Worm (Caenorhabditis elegans): ENCODE results near the gene W03C9.8.

The W03C9.8 gene

DNA sequence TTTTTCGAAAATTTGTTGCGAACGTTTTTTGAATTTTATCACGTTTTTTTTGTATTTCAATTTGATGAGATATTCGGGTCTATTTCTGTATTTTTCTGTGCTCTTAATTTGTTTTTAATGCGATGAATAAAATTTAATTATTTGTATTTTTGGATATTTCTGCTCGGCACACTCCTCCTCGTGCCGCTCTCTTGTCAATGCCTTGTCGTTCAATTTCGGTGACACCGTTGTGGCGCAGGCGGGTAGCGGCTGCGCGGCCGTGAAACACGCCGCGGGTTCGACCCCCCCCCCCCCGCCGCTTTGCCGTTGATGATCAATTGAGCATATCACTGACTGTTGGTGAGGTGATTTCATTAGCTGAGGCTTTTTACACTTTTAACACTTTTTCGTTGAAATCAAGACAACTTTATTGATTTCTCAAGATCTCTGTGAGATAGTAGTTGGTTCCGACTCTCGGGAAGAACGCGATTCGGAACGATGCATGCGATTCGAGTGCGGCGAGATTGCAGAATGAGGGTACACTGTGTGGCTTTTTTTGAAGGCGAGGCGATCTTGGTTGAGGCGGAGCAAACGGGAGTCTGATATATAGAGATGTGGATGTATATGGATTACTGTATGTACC is 12.1 kb downstream of the W03C9.8 start (continued):
- TF ChIP-seq ceh-16 (tag; optimal IDR thresholded peaks at IDR 0.05) = no peak
- no peak for TF ChIP-seq alr-1 (tag; optimal IDR thresholded peaks at IDR 0.05)
- peak; percentile 40 for TF ChIP-seq nhr-25 (tag; optimal IDR thresholded peaks at IDR 0.05)
- peak; percentile 44 for TF ChIP-seq crh-2 (tag; optimal IDR thresholded peaks at IDR 0.05)
- no peak for TF ChIP-seq nhr-77 (tag; optimal IDR thresholded peaks at IDR 0.05)
- TF ChIP-seq nhr-129 (tag; optimal IDR thresholded peaks at IDR 0.05) = peak; percentile 57
- no peak for TF ChIP-seq peb-1 (tag; optimal IDR thresholded peaks at IDR 0.05)
- TF ChIP-seq F13H6.1 (tag; optimal IDR thresholded peaks at IDR 0.05) = peak; percentile 81
- no peak for TF ChIP-seq elt-1 (tag; optimal IDR thresholded peaks at IDR 0.05)
- TF ChIP-seq mdl-1 (tag; optimal IDR thresholded peaks at IDR 0.05) = peak in 1 of 2 experiments; percentile 46
- no peak for TF ChIP-seq ZK546.5 (tag; optimal IDR thresholded peaks at IDR 0.05)
- peak; percentile 9 for TF ChIP-seq egl-27 (tag; optimal IDR thresholded peaks at IDR 0.05)
- no peak for TF ChIP-seq aly-2 (tag; optimal IDR thresholded peaks at IDR 0.05)
- TF ChIP-seq C34F6.9 (tag; optimal IDR thresholded peaks at IDR 0.05) = no peak
- TF ChIP-seq dmd-4 (tag; optimal IDR thresholded peaks at IDR 0.05) = no peak
- TF ChIP-seq skn-1 (tag; optimal IDR thresholded peaks at IDR 0.05) = no peak

DNA sequence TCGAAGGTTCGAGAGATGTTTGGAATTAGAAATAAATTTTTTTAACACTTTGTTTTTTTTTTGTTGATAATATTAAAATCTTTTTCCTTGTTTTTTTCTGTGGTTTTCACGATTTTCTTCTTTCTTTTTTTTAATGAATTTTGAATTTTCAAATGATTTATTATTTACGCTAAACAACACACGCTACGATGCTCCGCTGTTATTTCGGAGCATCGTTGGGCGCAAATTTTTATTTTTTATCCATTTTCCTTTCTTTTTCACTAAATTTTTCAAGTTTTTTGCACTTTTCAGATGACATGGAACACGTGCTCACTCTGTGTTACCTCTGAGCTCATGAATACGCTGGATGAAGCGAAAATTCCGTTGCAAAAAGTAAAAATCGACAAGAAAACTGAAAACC is 13.5 kb downstream of the W03C9.8 start, which contains the start of the genes W03C9.1 and W03C9.2:
TSS of gene W03C9.1 (minus strand) at position 46 of the 400 bp plus-strand sequence.
TSS of gene W03C9.2 (plus strand) at position 286 of the 400 bp plus-strand sequence.
- no peak for TF ChIP-seq F13H6.1 (tag; optimal IDR thresholded peaks at IDR 0.05)
- TF ChIP-seq dmd-4 (tag; optimal IDR thresholded peaks at IDR 0.05) = no peak
- TF ChIP-seq elt-1 (tag; optimal IDR thresholded peaks at IDR 0.05) = no peak
- no peak for TF ChIP-seq ceh-82 (tag; optimal IDR thresholded peaks at IDR 0.05)
- no peak for TF ChIP-seq ama-1 (optimal IDR thresholded peaks at IDR 0.05)
- no peak for TF ChIP-seq nhr-129 (tag; optimal IDR thresholded peaks at IDR 0.05)
- TF ChIP-seq ztf-4 (tag; optimal IDR thresholded peaks at IDR 0.05) = no peak
- TF ChIP-seq mbf-1 (tag; optimal IDR thresholded peaks at IDR 0.05) = no peak
- no peak for TF ChIP-seq skn-1 (tag; optimal IDR thresholded peaks at IDR 0.05)
- TF ChIP-seq crh-2 (tag; optimal IDR thresholded peaks at IDR 0.05) = no peak
- no peak for TF ChIP-seq nhr-25 (tag; optimal IDR thresholded peaks at IDR 0.05)
- TF ChIP-seq nhr-12 (tag; optimal IDR thresholded peaks at IDR 0.05) = no peak
- TF ChIP-seq ZK546.5 (tag; optimal IDR thresholded peaks at IDR 0.05) = no peak
- TF ChIP-seq lsy-2 (tag; optimal IDR thresholded peaks at IDR 0.05) = no peak

DNA sequence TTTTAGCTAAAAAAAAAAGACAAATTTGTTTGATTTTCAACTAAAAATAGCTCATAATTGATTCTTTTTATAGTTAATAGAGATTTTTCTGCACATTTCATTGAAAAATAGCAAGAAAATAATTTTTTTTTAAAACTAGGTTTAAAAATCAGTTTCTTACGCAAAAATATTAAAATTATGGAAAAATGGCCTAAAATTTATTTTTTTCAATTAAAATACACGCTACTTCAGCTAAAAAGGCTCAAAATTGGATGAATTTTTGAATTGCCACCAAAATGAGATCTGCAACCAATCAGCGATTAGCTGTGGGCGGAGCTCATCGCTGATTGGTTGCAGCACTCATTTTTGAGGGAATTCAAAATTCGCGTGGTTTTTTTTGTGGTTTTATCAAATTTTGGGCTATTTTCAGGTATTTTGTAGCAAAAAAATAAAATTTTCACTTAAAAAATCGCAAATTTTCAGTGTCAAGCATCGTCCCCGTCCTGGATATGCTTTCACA is 14.6 kb downstream of the W03C9.8 start:
- TF ChIP-seq mdl-1 (tag; optimal IDR thresholded peaks at IDR 0.05) = no peak
- TF ChIP-seq nhr-237 (tag; optimal IDR thresholded peaks at IDR 0.05) = no peak
- no peak for TF ChIP-seq unc-55 (GFP tag; optimal IDR thresholded peaks at IDR 0.05)
- TF ChIP-seq alr-1 (tag; optimal IDR thresholded peaks at IDR 0.05) = no peak
- TF ChIP-seq Y55F3AM.14 (GFP tag; optimal IDR thresholded peaks at IDR 0.05) = no peak

DNA sequence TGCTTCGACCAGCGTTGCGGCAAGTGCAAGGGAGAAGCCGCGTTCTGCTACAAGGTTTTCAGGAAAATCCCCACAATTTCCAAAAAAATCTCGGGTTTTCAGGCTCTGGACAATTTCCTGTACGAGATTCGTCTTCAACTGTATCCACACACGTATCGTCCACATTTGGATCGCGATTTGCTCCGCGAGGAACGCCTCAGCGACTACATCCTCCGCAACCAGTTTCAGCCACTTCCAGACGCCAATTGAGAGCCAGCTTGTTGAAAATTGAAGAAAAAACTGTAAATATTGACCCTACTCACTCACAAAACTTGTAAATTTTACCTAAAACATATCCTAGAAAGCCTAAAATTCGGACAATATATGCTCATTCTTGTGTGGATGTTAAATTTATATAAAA is 16.3 kb downstream of the W03C9.8 start:
- TF ChIP-seq nhr-129 (tag; optimal IDR thresholded peaks at IDR 0.05) (peak; percentile 3), ama-1 (optimal IDR thresholded peaks at IDR 0.05) (peak; percentile 51), lin-11 (tag; optimal IDR thresholded peaks at IDR 0.05) (no peak), snpc-4 (tag; optimal IDR thresholded peaks at IDR 0.05) (no peak), nhr-12 (tag; optimal IDR thresholded peaks at IDR 0.05) (no peak)

DNA sequence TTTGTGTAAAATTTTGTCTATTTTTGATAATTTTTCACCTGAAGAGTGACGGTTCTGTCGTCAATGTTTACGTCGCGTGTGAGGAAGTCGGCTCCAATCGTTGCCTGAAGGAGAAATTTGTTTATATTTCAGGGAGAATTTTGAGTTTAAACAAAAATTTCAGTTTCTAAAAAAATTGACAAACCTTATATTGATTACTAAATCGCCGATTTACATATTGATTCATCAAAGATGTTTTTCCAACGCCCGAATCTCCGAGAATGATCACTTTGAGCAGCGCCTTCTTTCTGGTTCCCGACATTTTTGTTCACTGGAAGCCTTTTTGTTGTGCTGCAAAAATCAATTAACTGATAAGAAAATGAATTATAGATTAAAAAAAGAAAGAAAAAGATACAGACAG is 18.0 kb downstream of the W03C9.8 start, which contains the start of gene rab-7:
TSS of gene rab-7 (minus strand) at position 330 of the 400 bp plus-strand sequence.
- TF ChIP-seq gmeb-1 (tag; optimal IDR thresholded peaks at IDR 0.05) (peak; percentile 36), nhr-237 (tag; optimal IDR thresholded peaks at IDR 0.05) (no peak), nhr-129 (tag; optimal IDR thresholded peaks at IDR 0.05) (no peak), ztf-1 (GFP tag; conservative IDR thresholded peaks at IDR 0.05) (no peak), lin-13 (GFP tag; optimal IDR thresholded peaks at IDR 0.05) (peak; percentile 29), ceh-82 (tag; optimal IDR thresholded peaks at IDR 0.05) (no peak), lsy-2 (tag; optimal IDR thresholded peaks at IDR 0.05) (peak in 1 of 2 experiments; percentile 17), sma-3 (GFP tag; optimal IDR thresholded peaks at IDR 0.05) (no peak), skn-1 (tag; optimal IDR thresholded peaks at IDR 0.05) (no peak), sma-9 (GFP tag; optimal IDR thresholded peaks at IDR 0.05) (no peak), sma-9 (tag; optimal IDR thresholded peaks at IDR 0.05) (no peak), fos-1 (tag; optimal IDR thresholded peaks at IDR 0.05) (no peak), mbf-1 (tag; optimal IDR thresholded peaks at IDR 0.05) (no peak), alr-1 (tag; optimal IDR thresholded peaks at IDR 0.05) (no peak), nhr-10 (tag; optimal IDR thresholded peaks at IDR 0.05) (no peak), crh-2 (tag; optimal IDR thresholded peaks at IDR 0.05) (no peak), ama-1 (optimal IDR thresholded peaks at IDR 0.05) (peak; percentile 75), unc-62 (GFP tag; optimal IDR thresholded peaks at IDR 0.05) (no peak), nhr-6 (tag; optimal IDR thresholded peaks at IDR 0.05) (peak; percentile 31), aly-2 (tag; optimal IDR thresholded peaks at IDR 0.05) (no peak), ztf-4 (tag; optimal IDR thresholded peaks at IDR 0.05) (peak; percentile 2)
